Worm (Caenorhabditis elegans) whole organism, young adult: ENCODE measurements around the gene fcho-1.

Source experiments
- F39B2.1 ChIP-seq: fragments of 200-800 bp; sonication (Bioruptor generic); IDR thresholded peaks from 2 replicates; pipeline ENCODE4 v1.3.6; 2022; ENCODE audit warnings: missing genetic modification reagents, missing genetic modification characterization, missing compliant biosample characterization
- T26A5.8 ChIP-seq: sonication (generic microtip); optimal IDR thresholded peaks from 2 replicates; lab custom pipeline; 2016; ENCODE audit warnings: missing genetic modification characterization, missing compliant biosample characterization
- ama-1 ChIP-seq, 3 experiments: fragments of 150-350 bp in 1 of 3; sonication (generic microtip) in 2 of 3; optimal IDR thresholded peaks; 2 replicates each; lab custom pipeline; 2014 to 2018; ENCODE audit warnings: missing biosample characterization in 2 of 3, missing genetic modification characterization in 2 of 3, missing genetic modification reagents in 2 of 3
- aptf-2 ChIP-seq: fragments of 200-800 bp; sonication (Bioruptor generic); conservative IDR thresholded peaks from 2 replicates; pipeline ENCODE4 v1.3.6; 2022; ENCODE audit warnings: missing genetic modification reagents, missing genetic modification characterization, missing compliant biosample characterization
- dpl-1 ChIP-seq: fragments of 150-350 bp; optimal IDR thresholded peaks from 2 replicates; lab custom pipeline; 2014; ENCODE audit warnings: missing biosample characterization, missing genetic modification reagents, missing genetic modification characterization
- ekl-4 ChIP-seq: fragments of 200-800 bp; sonication (Bioruptor generic); IDR thresholded peaks from 2 replicates; pipeline ENCODE4 v1.3.6; 2022; ENCODE audit warnings: missing genetic modification reagents, missing genetic modification characterization, missing compliant biosample characterization
- nfya-1 ChIP-seq: sonication (generic microtip); optimal IDR thresholded peaks from 2 replicates; lab custom pipeline; 2017; ENCODE audit warnings: antibody characterized with exemption, missing compliant biosample characterization, missing genetic modification characterization, borderline replicate concordance; ENCODE audit not compliant: insufficient read depth
- sea-2 ChIP-seq: fragments of 200-800 bp; sonication (Bioruptor generic); IDR thresholded peaks from 2 replicates; pipeline ENCODE4 v1.3.6; 2022; ENCODE audit warnings: missing genetic modification characterization, missing compliant biosample characterization
- somi-1 ChIP-seq: fragments of 200-800 bp; sonication (Bioruptor generic); optimal IDR thresholded peaks from 2 replicates; lab custom pipeline; 2018; ENCODE audit warnings: mild to moderate bottlenecking, missing genetic modification characterization, missing compliant biosample characterization
- zfh-2 ChIP-seq: fragments of 200-800 bp; sonication (Bioruptor generic); conservative IDR thresholded peaks from 2 replicates; pipeline ENCODE4 v1.3.6; 2022; ENCODE audit warnings: missing genetic modification reagents, missing genetic modification characterization, missing compliant biosample characterization
- zim-3 ChIP-seq: sonication (generic microtip); optimal IDR thresholded peaks from 2 replicates; lab custom pipeline; 2017; ENCODE audit warnings: mild to moderate bottlenecking, missing genetic modification characterization, moderate library complexity, missing compliant biosample characterization

ce11 chrII:1344524-1345119 is 34.3 kb downstream of the fcho-1 start:
- TF ChIP-seq zfh-2: no peak
- TF ChIP-seq T26A5.8 (tag; lab: Kevin White, UChicago): no peak
- no peak for TF ChIP-seq ama-1 (optimal IDR thresholded peaks at IDR 0.05; lab: Kevin White, UChicago)
- TF ChIP-seq ama-1 (GFP tag; optimal IDR thresholded peaks at IDR 0.05; lab: Kevin White, UChicago): no peak
- no peak for TF ChIP-seq zim-3 (tag; lab: Kevin White, UChicago)
- no peak for TF ChIP-seq F39B2.1 (GFP tag; lab: Robert Waterston, UW)
- TF ChIP-seq dpl-1 (GFP tag; lab: Kevin White, UChicago): no peak
- no peak for TF ChIP-seq sea-2 (GFP tag; lab: Robert Waterston, UW)
- TF ChIP-seq aptf-2 (GFP tag; lab: Robert Waterston, UW): no peak
- TF ChIP-seq somi-1: no peak
- no peak for TF ChIP-seq ekl-4 (GFP tag; lab: Robert Waterston, UW)
- TF ChIP-seq nfya-1 (tag; lab: Kevin White, UChicago): no peak
